Fruit fly (Drosophila melanogaster): Measurements from ENCODE around the gene CG7135.

DNA sequence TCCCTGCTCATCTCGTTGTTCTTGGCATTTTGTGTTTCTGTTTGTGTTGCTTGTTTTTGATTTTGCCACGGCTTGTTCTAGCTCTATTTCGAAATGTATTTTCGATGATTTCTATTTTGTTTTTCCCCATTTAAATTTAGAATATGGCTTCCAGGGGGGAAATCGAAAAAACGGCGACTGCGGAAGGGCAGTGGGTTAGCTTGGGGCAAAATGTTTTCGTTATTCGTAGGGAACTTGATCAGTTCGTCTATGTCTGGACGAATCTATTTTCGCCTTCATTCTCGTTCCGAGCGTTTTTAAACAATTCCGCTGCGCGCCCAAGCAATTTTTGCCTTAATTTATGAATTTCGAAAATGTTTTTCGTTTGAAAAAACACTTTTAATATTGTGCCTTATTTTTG, 15.1 kb downstream of the CG7135 start:
- TF ChIP-seq CG8478 (optimal IDR thresholded peaks at IDR 0.05) = no peak
- no peak for TF ChIP-seq CTCF (optimal IDR thresholded peaks at IDR 0.05)
